Fruit fly (Drosophila melanogaster): ENCODE results near the gene Nup58.

The Nup58 gene

DNA sequence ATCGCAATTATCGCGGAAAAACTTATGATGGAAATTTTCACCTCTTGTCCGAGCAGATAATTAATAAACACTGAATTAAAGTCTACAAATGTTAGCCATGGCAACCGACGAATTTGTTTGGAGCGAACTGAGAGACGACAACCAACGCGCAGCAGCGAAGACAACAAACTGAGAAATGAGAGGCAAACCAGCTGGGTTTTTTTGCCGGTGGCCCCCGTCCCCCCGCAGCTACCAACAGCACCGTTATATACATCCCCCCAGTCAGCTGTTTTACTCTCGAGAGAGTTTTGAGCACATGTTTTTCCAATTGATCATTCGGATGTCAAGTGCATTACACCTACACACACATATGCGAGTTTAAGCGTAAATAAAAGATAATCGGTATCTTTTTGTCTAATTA, 3.8 kb upstream of the Nup58 start (continued):
- TF ChIP-seq crol (GFP tag; IDR thresholded peaks at IDR 0.05), result peak; percentile 97
- TF ChIP-seq CG13894 (tag; optimal IDR thresholded peaks at IDR 0.05), result peak; percentile 11
- peak; percentile 55; the same call in 1 of the 2 replicates for TF ChIP-seq bbx (GFP tag; IDR thresholded peaks at IDR 0.05; ENCODE audit: partially characterized antibody)
- TF ChIP-seq CG31365 (tag; optimal IDR thresholded peaks at IDR 0.05), result peak; percentile 5
- TF ChIP-seq Atf-2 (GFP tag; optimal IDR thresholded peaks at IDR 0.05), result no peak
- TF ChIP-seq CG8478 (optimal IDR thresholded peaks at IDR 0.05), result no peak
- TF ChIP-seq Rfx (GFP tag; IDR thresholded peaks at IDR 0.05), result peak; percentile 42; the same call in 1 of the 2 replicates
- TF ChIP-seq ttk (GFP tag; IDR thresholded peaks at IDR 0.05), result peak; percentile 50; the same call in 1 of the 2 replicates
- peak; percentile 42; the same call in 2 of the 4 replicates for TF ChIP-seq Dll (GFP tag; IDR thresholded peaks at IDR 0.05; ENCODE audit: partially characterized antibody)
- no peak for TF ChIP-seq dysf (GFP tag; IDR thresholded peaks at IDR 0.05)
- TF ChIP-seq CG33213 (GFP tag; optimal IDR thresholded peaks at IDR 0.05), result no peak
- TF ChIP-seq abd-A (tag; optimal IDR thresholded peaks at IDR 0.05), result peak; percentile 16
- TF ChIP-seq MTF-1 (GFP tag; optimal IDR thresholded peaks at IDR 0.05; ENCODE audit: borderline replicate concordance), result peak; percentile 39
- peak; percentile 49 for TF ChIP-seq rib (GFP tag; IDR thresholded peaks at IDR 0.05)
- TF ChIP-seq CG32772 (GFP tag; IDR thresholded peaks at IDR 0.05), result no peak
- peak; percentile 9; the same call in 1 of the 3 replicates for TF ChIP-seq sr (GFP tag; IDR thresholded peaks at IDR 0.05)
- TF ChIP-seq row (GFP tag; IDR thresholded peaks at IDR 0.05), result peak; percentile 16; the same call in 1 of the 3 replicates
- TF ChIP-seq CG8359 (GFP tag; optimal IDR thresholded peaks at IDR 0.05; ENCODE audit: borderline replicate concordance), result peak; percentile 32
- no peak for TF ChIP-seq CHES-1-like (GFP tag; optimal IDR thresholded peaks at IDR 0.05)
- TF ChIP-seq crp (GFP tag; optimal IDR thresholded peaks at IDR 0.05), result peak; percentile 51 to 89
- 0 out of 2 replicates have a peak, but pooled peaks have one; percentile 4 for TF ChIP-seq CG14014 (GFP tag; IDR thresholded peaks at IDR 0.05)
- no peak for TF ChIP-seq dan (GFP tag; IDR thresholded peaks at IDR 0.05)
- peak; percentile 25; the same call in 1 of the 2 replicates for TF ChIP-seq Adf1 (GFP tag; IDR thresholded peaks at IDR 0.05)
- peak; percentile 94; the same call in 3 of the 4 replicates for TF ChIP-seq chinmo (GFP tag; IDR thresholded peaks at IDR 0.05; ENCODE audit: partially characterized antibody)
- peak; percentile 58; the same call in 1 of the 2 replicates for TF ChIP-seq sna (GFP tag; IDR thresholded peaks at IDR 0.05; ENCODE audit: partially characterized antibody)
- peak; percentile 38; the same call in 1 of the 2 replicates for TF ChIP-seq tna (GFP tag; IDR thresholded peaks at IDR 0.05; ENCODE audit: partially characterized antibody)
- 0 out of 2 replicates have a peak, but pooled peaks have one; percentile 45 for TF ChIP-seq hbn (GFP tag; IDR thresholded peaks at IDR 0.05; ENCODE audit: partially characterized antibody)
- TF ChIP-seq ken (GFP tag; IDR thresholded peaks at IDR 0.05), result no peak
- no peak for TF ChIP-seq YL-1 (GFP tag; optimal IDR thresholded peaks at IDR 0.05)
- peak; percentile 39; the same call in 1 of the 2 replicates for TF ChIP-seq CG32532 (GFP tag; IDR thresholded peaks at IDR 0.05)
- no peak for TF ChIP-seq CG15011 (GFP tag; optimal IDR thresholded peaks at IDR 0.05)
- TF ChIP-seq HmgZ (tag; optimal IDR thresholded peaks at IDR 0.05), result peak; percentile 8
- TF ChIP-seq odd (GFP tag; optimal IDR thresholded peaks at IDR 0.05), result no peak
- no peak for TF ChIP-seq CG11398 (GFP tag; optimal IDR thresholded peaks at IDR 0.05)
- TF ChIP-seq az2 (GFP tag; optimal IDR thresholded peaks at IDR 0.05), result no peak
- TF ChIP-seq h (optimal IDR thresholded peaks at IDR 0.05), result no peak
- no peak for TF ChIP-seq CG6765 (GFP tag; optimal IDR thresholded peaks at IDR 0.05)
- TF ChIP-seq Sin3A (optimal IDR thresholded peaks at IDR 0.05), result no peak
- TF ChIP-seq Max (GFP tag; optimal IDR thresholded peaks at IDR 0.05), result peak; percentile 4
- no peak for TF ChIP-seq CG11456 (GFP tag; IDR thresholded peaks at IDR 0.05)
- peak; percentile 13 for TF ChIP-seq twi (tag; optimal IDR thresholded peaks at IDR 0.05)
- no peak for TF ChIP-seq CG10274 (GFP tag; optimal IDR thresholded peaks at IDR 0.05)
- no peak for TF ChIP-seq cato (GFP tag; optimal IDR thresholded peaks at IDR 0.05; ENCODE audit: borderline replicate concordance)
- no peak for TF ChIP-seq sim (GFP tag; IDR thresholded peaks at IDR 0.05)
- no peak for TF ChIP-seq cad (GFP tag; optimal IDR thresholded peaks at IDR 0.05)
- no peak for TF ChIP-seq zen (tag; optimal IDR thresholded peaks at IDR 0.05)
- TF ChIP-seq so (GFP tag; IDR thresholded peaks at IDR 0.05), result 0 out of 3 replicates have a peak, but pooled peaks have one; percentile 46
- no peak for TF ChIP-seq CG31224 (GFP tag; IDR thresholded peaks at IDR 0.05)
- TF ChIP-seq CG4360 (GFP tag; IDR thresholded peaks at IDR 0.05), result no peak
- TF ChIP-seq mirr (GFP tag; optimal IDR thresholded peaks at IDR 0.05), result no peak
- no peak for TF ChIP-seq CG30431 (GFP tag; optimal IDR thresholded peaks at IDR 0.05)
